Worm (Caenorhabditis elegans): ENCODE data around the gene grl-12.

grl-12 gene

DNA sequence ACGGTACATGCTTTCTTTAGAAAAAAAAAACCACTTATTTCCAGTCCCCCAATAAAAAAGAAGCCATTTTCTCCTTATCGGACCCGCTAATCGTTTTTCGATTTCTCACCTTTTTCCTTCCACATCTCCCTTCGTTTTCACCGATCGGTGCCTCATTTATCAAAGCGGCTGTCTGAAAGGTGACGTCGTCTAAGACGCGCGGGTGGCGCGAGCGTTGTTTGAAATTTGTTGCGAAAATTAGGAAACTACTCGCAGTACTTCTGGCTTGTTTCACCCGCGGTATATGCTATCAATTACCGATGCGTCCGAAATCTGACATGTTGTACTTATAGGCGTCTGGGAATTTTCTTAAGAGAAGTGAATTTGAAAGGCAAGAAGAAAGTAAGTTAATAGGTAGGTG lies 15.4 kb upstream of the grl-12 start:
- TF ChIP-seq blmp-1 (tag; optimal IDR thresholded peaks at IDR 0.05), result peak; percentile 82
- peak; percentile 38 for TF ChIP-seq rnt-1 (tag; optimal IDR thresholded peaks at IDR 0.05)
- 0 out of 2 replicates have a peak, but pooled peaks have one; percentile 6 for TF ChIP-seq grh-1 (GFP tag; IDR thresholded peaks at IDR 0.05)
- TF ChIP-seq nhr-85 (tag), result peak; percentile 92
- no peak for TF ChIP-seq C04F5.9 (tag; optimal IDR thresholded peaks at IDR 0.05)
- TF ChIP-seq aly-2 (tag; optimal IDR thresholded peaks at IDR 0.05), result no peak
- TF ChIP-seq zag-1 (tag; optimal IDR thresholded peaks at IDR 0.05), result no peak
- peak; percentile 23 for TF ChIP-seq irx-1 (tag; optimal IDR thresholded peaks at IDR 0.05)
- peak; percentile 22 for TF ChIP-seq nhr-71 (tag; optimal IDR thresholded peaks at IDR 0.05)
- TF ChIP-seq elt-3 (tag; optimal IDR thresholded peaks at IDR 0.05), result peak in 1 of 6 experiments; percentile 14
- no peak for TF ChIP-seq dpl-1 (GFP tag; optimal IDR thresholded peaks at IDR 0.05)
- TF ChIP-seq hpl-2 (GFP tag; optimal IDR thresholded peaks at IDR 0.05), result no peak
- TF ChIP-seq xbp-1 (tag; optimal IDR thresholded peaks at IDR 0.05), result peak; percentile 54
- peak; percentile 32 for TF ChIP-seq snu-23 (GFP tag; optimal IDR thresholded peaks at IDR 0.05)
- peak; percentile 18 for TF ChIP-seq mep-1 (tag; optimal IDR thresholded peaks at IDR 0.05)
- peak; percentile 43 for TF ChIP-seq nhr-20 (tag; optimal IDR thresholded peaks at IDR 0.05)
- peak; percentile 58 for TF ChIP-seq lin-14 (GFP tag; optimal IDR thresholded peaks at IDR 0.05)

DNA sequence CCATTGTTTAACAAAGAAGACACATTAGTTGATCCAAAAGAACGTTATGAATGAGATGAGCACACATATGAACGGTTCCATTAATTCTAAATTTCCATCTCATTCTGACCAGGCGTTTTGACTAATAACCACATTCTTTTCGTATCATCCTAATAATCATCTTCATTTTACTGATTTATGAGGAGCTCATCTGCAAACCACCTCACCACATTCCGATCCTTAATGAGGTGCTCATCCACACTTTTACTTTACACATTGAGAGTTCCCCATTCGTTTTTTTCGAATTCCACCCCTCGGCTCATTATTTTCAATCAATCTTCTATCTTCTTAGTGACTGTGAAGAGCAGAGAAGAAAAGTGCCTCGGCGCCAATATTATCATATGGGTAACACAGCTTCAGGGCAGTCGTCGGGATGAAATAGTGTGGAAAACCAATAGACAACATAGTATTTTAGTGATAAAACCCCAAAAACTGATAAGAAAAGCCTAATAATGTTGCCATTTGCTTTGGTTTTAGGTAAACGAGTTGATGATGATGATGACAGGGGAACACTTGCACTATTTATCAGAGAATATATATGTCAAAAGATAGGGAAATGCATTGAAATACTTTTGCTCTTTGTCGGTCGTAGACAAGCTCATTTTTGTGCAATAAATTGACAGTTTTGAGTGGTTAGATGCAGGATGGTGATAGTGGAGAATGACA lies 14.4 kb upstream of the grl-12 start:
- TF ChIP-seq lir-3 (tag; optimal IDR thresholded peaks at IDR 0.05; ENCODE audit: poor library complexity), result no peak
- peak; percentile 71 for TF ChIP-seq tlp-1 (tag; optimal IDR thresholded peaks at IDR 0.05)
- peak; percentile 17 for TF ChIP-seq nhr-20 (tag; optimal IDR thresholded peaks at IDR 0.05)
- TF ChIP-seq mdl-1 (tag; optimal IDR thresholded peaks at IDR 0.05), result no peak
- TF ChIP-seq efl-1 (optimal IDR thresholded peaks at IDR 0.05), result no peak
- TF ChIP-seq efl-1 (GFP tag; optimal IDR thresholded peaks at IDR 0.05 in 1 of 2), result peak in 1 of 2 experiments; percentile 72
- TF ChIP-seq grh-1 (GFP tag; IDR thresholded peaks at IDR 0.05), result no peak
- no peak for TF ChIP-seq pax-3 (tag; optimal IDR thresholded peaks at IDR 0.05)
- no peak for TF ChIP-seq dpl-1 (GFP tag; optimal IDR thresholded peaks at IDR 0.05)
- no peak for TF ChIP-seq fos-1 (tag; optimal IDR thresholded peaks at IDR 0.05)
- TF ChIP-seq nhr-19 (GFP tag; conservative IDR thresholded peaks at IDR 0.05), result no peak
- TF ChIP-seq lin-35 (GFP tag; optimal IDR thresholded peaks at IDR 0.05), result peak in 1 of 2 experiments; percentile 32
- no peak for TF ChIP-seq ceh-8 (GFP tag; optimal IDR thresholded peaks at IDR 0.05)
- peak; percentile 41 for TF ChIP-seq lin-14 (GFP tag; optimal IDR thresholded peaks at IDR 0.05)
- TF ChIP-seq sup-37 (GFP tag; optimal IDR thresholded peaks at IDR 0.05), result no peak
- TF ChIP-seq irx-1 (tag; optimal IDR thresholded peaks at IDR 0.05), result no peak
- no peak for TF ChIP-seq pag-3 (tag; optimal IDR thresholded peaks at IDR 0.05; ENCODE audit: borderline replicate concordance, insufficient read depth)
- no peak for TF ChIP-seq pqm-1 (tag; optimal IDR thresholded peaks at IDR 0.05)
- no peak for TF ChIP-seq sox-4 (tag; optimal IDR thresholded peaks at IDR 0.05)
- no peak for TF ChIP-seq mef-2 (tag; optimal IDR thresholded peaks at IDR 0.05)
- no peak for TF ChIP-seq nhr-11 (tag; optimal IDR thresholded peaks at IDR 0.05)
- no peak for TF ChIP-seq nhr-84 (tag; optimal IDR thresholded peaks at IDR 0.05)
- TF ChIP-seq vab-15 (tag; optimal IDR thresholded peaks at IDR 0.05), result no peak
- TF ChIP-seq elt-2 (tag; optimal IDR thresholded peaks at IDR 0.05), result peak; percentile 98
- no peak for TF ChIP-seq ceh-63 (GFP tag; optimal IDR thresholded peaks at IDR 0.05)
- peak; percentile 58 for TF ChIP-seq jun-1 (tag; optimal IDR thresholded peaks at IDR 0.05)
- TF ChIP-seq fkh-8 (tag; optimal IDR thresholded peaks at IDR 0.05), result no peak
- no peak for TF ChIP-seq sptf-1 (tag; optimal IDR thresholded peaks at IDR 0.05)
- TF ChIP-seq aha-1 (tag; optimal IDR thresholded peaks at IDR 0.05), result no peak
- TF ChIP-seq mep-1 (tag; optimal IDR thresholded peaks at IDR 0.05), result no peak
- no peak for TF ChIP-seq efl-3 (GFP tag; optimal IDR thresholded peaks at IDR 0.05)
- TF ChIP-seq Y116A8C.19 (tag; optimal IDR thresholded peaks at IDR 0.05; ENCODE audit: borderline replicate concordance), result no peak
- no peak for TF ChIP-seq hlh-4 (tag; optimal IDR thresholded peaks at IDR 0.05)
- TF ChIP-seq swsn-7 (tag; optimal IDR thresholded peaks at IDR 0.05), result no peak
